Worm (Caenorhabditis elegans): ENCODE measurements around the gene ins-35.

ce11 chrV:20356472-20356871 lies 18.9 kb upstream of the ins-35 start, which contains the start of gene grd-11:
- no peak for TF ChIP-seq ceh-39 (tag; optimal IDR thresholded peaks at IDR 0.05)
- TF ChIP-seq elt-1 (tag; optimal IDR thresholded peaks at IDR 0.05; ENCODE audit: borderline replicate concordance, insufficient read depth): no peak
- TF ChIP-seq lsy-2 (tag; optimal IDR thresholded peaks at IDR 0.05): no peak
- no peak for TF ChIP-seq nhr-12 (tag; optimal IDR thresholded peaks at IDR 0.05)
- no peak for TF ChIP-seq unc-62 (GFP tag; optimal IDR thresholded peaks at IDR 0.05)
- no peak for TF ChIP-seq tbx-8 (GFP tag; optimal IDR thresholded peaks at IDR 0.05)

Measured in whole organism, mixed stage, embryonic.